Fruit fly (Drosophila melanogaster): ENCODE data around the gene Prosbeta7.

DNA sequence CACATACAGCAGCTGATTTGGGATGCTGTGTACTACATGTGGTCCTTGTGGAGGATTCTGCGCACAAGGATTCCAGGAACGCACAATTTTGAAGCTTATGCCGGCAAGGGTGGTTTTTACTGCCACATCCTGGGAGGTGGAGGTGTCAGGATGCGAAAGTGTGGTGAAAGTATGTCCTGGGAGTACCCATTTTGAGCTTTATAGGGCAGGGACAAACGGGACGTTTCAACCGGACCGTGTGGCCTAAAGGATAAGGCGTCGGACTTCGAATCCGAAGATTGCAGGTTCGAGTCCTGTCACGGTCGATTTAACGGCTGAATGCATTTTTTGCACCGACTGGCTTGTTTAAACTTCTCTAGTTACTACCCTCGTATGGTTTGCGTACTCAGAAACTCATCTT is 29.8 kb upstream of the Prosbeta7 start:
- TF ChIP-seq CG31388 (GFP tag; optimal IDR thresholded peaks at IDR 0.05) (no peak), oc (tag; optimal IDR thresholded peaks at IDR 0.05) (no peak), GATAe (GFP tag; conservative IDR thresholded peaks at IDR 0.05) (no peak), CG2129 (GFP tag; IDR thresholded peaks at IDR 0.05; ENCODE audit: partially characterized antibody) (no peak), CG8359 (GFP tag; optimal IDR thresholded peaks at IDR 0.05; ENCODE audit: borderline replicate concordance) (no peak), CG13287 (GFP tag; IDR thresholded peaks at IDR 0.05; ENCODE audit: partially characterized antibody) (no peak), insv (GFP tag; optimal IDR thresholded peaks at IDR 0.05) (no peak), da (GFP tag; optimal IDR thresholded peaks at IDR 0.05) (no peak), zen (tag; optimal IDR thresholded peaks at IDR 0.05) (no peak), CG4282 (GFP tag; optimal IDR thresholded peaks at IDR 0.05) (no peak), ftz-f1 (GFP tag; optimal IDR thresholded peaks at IDR 0.05) (no peak), CG17186 (GFP tag; optimal IDR thresholded peaks at IDR 0.05) (no peak), Dip3 (GFP tag; optimal IDR thresholded peaks at IDR 0.05) (no peak)
